Fruit fly (Drosophila melanogaster): Measurements from ENCODE around the gene CG13926.

Gene CG13926

DNA sequence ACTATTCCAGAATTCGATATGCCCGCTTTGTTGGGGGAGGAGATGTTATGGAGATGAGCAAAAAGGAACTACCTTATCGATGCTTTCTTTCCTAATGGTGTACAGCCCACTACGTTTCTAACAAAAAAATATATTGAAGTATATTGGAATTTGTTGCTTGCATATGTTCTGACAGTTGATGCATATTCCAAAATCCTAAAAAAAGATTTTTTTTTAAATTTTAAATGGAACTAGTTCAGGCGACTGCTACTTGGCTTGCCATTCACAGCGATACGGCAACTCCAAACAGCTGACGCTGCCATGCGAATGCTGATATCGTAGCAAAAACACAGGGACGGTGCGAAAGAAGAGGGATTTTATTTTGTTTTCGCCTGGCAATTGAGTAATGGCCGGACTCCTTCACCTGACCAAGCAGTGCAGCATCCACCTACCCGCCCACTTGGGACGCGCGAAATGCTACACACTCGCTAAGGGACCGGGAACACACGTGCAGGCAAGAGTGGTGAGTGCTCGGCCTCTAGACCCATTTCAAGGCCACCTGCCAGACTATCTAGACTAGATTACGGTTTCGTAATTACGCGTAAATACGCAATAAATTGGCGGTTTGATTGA, at the start of gene CG13926, which contains the start of the genes ABCB7 and CG33230:
Gene CG13926, minus strand, starts transcription at position 43 of the 612 bp plus-strand sequence.
Gene ABCB7, plus strand, starts transcription at position 299 of the 612 bp plus-strand sequence.
Gene CG33230, plus strand, starts transcription at position 299 of the 612 bp plus-strand sequence.
- peak; percentile 39 for TF ChIP-seq CG17801 (GFP tag; optimal IDR thresholded peaks at IDR 0.05; ENCODE audit: partially characterized antibody)

DNA sequence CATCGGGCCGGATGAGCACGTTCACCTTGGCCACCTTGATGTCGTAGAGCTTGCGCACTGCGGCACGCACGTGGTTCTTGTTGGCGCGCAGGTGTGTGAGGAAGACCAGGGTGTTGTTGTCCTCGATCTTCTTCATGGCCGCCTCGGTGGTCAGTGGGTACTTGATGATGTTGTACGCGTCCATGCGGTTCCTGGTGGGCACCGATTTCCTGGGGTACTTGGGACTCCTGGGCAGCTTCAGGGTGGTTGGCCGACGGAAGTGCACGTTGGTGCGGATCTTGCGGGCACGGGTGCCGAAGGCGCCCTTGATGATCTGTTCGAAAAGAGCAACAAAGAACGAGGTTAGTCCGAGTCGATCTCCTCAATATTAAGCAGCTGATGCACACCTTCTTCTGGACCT, 49.5 kb upstream of the CG13926 start:
- TF ChIP-seq CG17801 (GFP tag; optimal IDR thresholded peaks at IDR 0.05; ENCODE audit: partially characterized antibody) = no peak

- no peak for TF ChIP-seq CG17801 (GFP tag; optimal IDR thresholded peaks at IDR 0.05; ENCODE audit: partially characterized antibody)
These were observed 47.6 kb upstream of the CG13926 start for dm6 chr3L:1665544-1665943.

DNA sequence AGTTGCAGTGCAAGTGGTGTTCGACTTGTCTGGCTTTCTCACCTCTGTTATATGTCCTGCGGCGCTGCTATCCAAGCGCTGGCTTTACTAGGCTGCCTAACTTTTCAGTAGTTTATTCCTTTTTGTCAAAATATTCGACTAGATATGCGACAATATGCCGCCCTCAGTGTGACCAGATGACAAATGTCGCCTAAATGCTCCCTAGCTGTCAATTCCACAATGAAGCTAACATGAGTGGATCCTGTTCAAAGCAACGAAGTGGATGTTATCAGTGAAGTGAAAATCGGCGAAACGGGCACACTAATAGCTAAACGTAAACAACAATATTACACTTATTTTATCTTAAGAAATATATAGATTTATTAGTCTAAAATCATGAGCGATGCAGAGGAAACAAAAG, 46.9 kb upstream of the CG13926 start, which contains the start of the genes Srrm234 and CG7974:
Gene Srrm234, minus strand, starts transcription at position 189 of the 400 bp plus-strand sequence.
Gene CG7974, plus strand, starts transcription at position 263 of the 400 bp plus-strand sequence.
- peak; percentile 15 for TF ChIP-seq CG17801 (GFP tag; optimal IDR thresholded peaks at IDR 0.05; ENCODE audit: partially characterized antibody)

- TF ChIP-seq CG17801 (GFP tag; optimal IDR thresholded peaks at IDR 0.05; ENCODE audit: partially characterized antibody) = no peak
These were observed 46.2 kb upstream of the CG13926 start for dm6 chr3L:1664205-1664604.

DNA sequence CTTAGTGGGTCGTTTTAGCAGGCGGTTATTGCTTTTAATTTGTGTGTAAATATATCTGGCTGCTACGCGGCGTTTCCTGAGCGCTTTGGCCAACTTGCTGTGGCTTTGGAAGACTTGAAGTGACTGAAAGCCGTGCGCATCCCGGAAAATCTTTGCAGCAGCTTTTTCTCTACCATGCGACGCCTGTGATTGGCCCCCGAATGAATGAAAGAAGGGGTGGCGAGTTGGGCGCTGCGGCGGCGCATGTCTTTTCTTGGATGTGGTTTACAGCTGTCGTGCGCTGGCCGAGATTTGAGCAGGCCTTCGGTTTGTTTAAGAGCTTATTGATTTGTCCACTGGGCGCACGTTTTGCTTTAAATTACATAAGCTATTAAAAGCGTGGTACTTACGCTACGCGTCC, 45.6 kb upstream of the CG13926 start:
- TF ChIP-seq CG17801 (GFP tag; optimal IDR thresholded peaks at IDR 0.05; ENCODE audit: partially characterized antibody) = no peak

dm6 chr3L:1661738-1662370, 43.9 kb upstream of the CG13926 start:
- TF ChIP-seq CG17801 (GFP tag; optimal IDR thresholded peaks at IDR 0.05; ENCODE audit: partially characterized antibody) = no peak

dm6 chr3L:1653752-1654151, 35.8 kb upstream of the CG13926 start:
- no peak for TF ChIP-seq CG17801 (GFP tag; optimal IDR thresholded peaks at IDR 0.05; ENCODE audit: partially characterized antibody)

DNA sequence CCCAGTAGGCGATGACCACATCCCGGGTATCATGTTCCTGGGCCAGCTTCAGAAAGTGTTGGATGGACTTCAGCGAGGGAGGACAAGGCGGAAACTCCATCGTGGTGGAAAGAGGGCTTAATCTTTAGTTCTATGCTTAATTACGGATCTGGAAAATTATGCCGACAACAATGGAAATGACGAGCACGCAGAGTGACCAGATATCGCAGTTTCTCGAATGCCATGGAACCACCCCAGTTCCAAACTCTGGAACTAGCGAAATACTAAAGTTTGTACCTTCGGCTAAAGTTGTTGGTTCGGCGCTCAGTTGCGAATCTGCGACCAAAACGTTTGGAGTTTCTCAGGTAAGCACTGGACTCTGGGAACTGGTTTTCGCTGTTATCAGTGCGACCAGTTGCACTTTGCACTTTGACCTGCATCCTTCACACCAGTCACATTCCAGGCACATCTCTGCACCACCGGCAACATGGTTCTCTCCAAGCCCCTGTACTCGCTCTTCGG, 34.8 kb upstream of the CG13926 start, which contains the start of the genes CG7970 and Vta1:
Gene CG7970, plus strand, starts transcription at position 51 of the 501 bp plus-strand sequence.
Gene Vta1, minus strand, starts transcription at position 201 of the 501 bp plus-strand sequence.
- TF ChIP-seq CG17801 (GFP tag; optimal IDR thresholded peaks at IDR 0.05; ENCODE audit: partially characterized antibody) = peak; percentile 57

- TF ChIP-seq CG17801 (GFP tag; optimal IDR thresholded peaks at IDR 0.05; ENCODE audit: partially characterized antibody) = no peak
These were observed 31.4 kb upstream of the CG13926 start for dm6 chr3L:1649363-1649762.

DNA sequence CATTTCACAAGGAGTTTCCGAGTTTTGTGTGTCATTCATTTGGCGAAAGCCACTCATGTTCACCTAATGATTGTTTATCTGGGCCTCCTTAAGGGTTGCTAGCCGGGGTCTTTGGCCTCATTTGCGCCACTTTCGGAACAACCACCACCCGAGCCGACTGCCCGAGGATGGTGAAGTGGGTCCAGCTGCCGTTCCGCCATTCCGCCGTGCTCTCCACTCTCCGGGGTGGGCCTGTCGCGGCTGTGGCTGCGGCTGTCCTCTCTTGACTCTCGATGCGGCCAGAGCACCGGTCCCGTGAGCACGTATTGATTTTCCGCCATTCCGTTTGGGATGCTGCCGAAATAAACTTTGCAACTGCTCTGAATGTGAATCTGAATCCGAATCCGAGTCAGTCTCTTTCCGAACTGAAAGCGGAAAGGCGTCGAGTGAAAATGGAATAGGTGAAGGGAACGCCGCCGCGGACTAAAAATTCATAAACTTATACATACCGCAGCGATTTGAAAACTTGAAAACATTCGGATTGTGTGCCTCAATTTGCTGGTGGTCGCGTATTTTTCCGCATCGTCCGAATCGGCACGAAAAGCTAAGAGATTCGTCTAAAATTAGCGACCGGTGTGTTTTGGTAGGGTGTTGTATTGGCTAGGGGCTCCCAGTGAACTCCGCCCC, 30.9 kb upstream of the CG13926 start, which contains the start of gene CG13920:
Gene CG13920, plus strand, starts transcription at position 255 of the 666 bp plus-strand sequence.
- no peak for TF ChIP-seq CG17801 (GFP tag; optimal IDR thresholded peaks at IDR 0.05; ENCODE audit: partially characterized antibody)

dm6 chr3L:1647276-1647919, 29.4 kb upstream of the CG13926 start, which contains the start of the genes CG17249 and Bro:
Gene CG17249 (minus strand): TSS chr3L:1647464.
Gene Bro (plus strand): TSS chr3L:1647869.
- no peak for TF ChIP-seq CG17801 (GFP tag; optimal IDR thresholded peaks at IDR 0.05; ENCODE audit: partially characterized antibody)

- TF ChIP-seq CG17801 (GFP tag; optimal IDR thresholded peaks at IDR 0.05; ENCODE audit: partially characterized antibody) = peak; percentile 97
These were observed 27.1 kb upstream of the CG13926 start, which contains the start of the genes alphaCOP and CG13919 for dm6 chr3L:1644920-1645567. Gene alphaCOP (minus strand): TSS chr3L:1645199. Gene CG13919 (plus strand): TSS chr3L:1645467.

Measured in ovary, adult (tissue).